Fruit fly (Drosophila melanogaster): ENCODE data around the gene Mrp4.

Mrp4 gene

dm6 chr3R:11613252-11614036, 44.4 kb downstream of the Mrp4 start (continued):
- peak; percentile 67 for TF ChIP-seq CG30403 (GFP tag; optimal IDR thresholded peaks at IDR 0.05)
- TF ChIP-seq vnd (GFP tag; IDR thresholded peaks at IDR 0.05; ENCODE audit: partially characterized antibody) = no peak
- TF ChIP-seq tx (GFP tag; optimal IDR thresholded peaks at IDR 0.05) = peak; percentile 42
- peak; percentile 56 for TF ChIP-seq Xrp1 (GFP tag; IDR thresholded peaks at IDR 0.05)
- TF ChIP-seq maf-S (GFP tag; optimal IDR thresholded peaks at IDR 0.05) = peak; percentile 18
- peak; percentile 67 for TF ChIP-seq CG18262 (tag; optimal IDR thresholded peaks at IDR 0.05)
- TF ChIP-seq Myb (GFP tag; optimal IDR thresholded peaks at IDR 0.05) = peak; percentile 82
- TF ChIP-seq CTCF (GFP tag; optimal IDR thresholded peaks at IDR 0.05) = peak; percentile 100
- TF ChIP-seq CG10654 (GFP tag; optimal IDR thresholded peaks at IDR 0.05) = peak; percentile 15
- peak in 1 of 2 experiments; percentile 64 for TF ChIP-seq insv (GFP tag; optimal IDR thresholded peaks at IDR 0.05)
- no peak for TF ChIP-seq CG1832 (GFP tag; optimal IDR thresholded peaks at IDR 0.05)
- TF ChIP-seq CG31224 (GFP tag; IDR thresholded peaks at IDR 0.05) = peak; percentile 35; the same call in 1 of the 2 replicates
- TF ChIP-seq CG32532 (GFP tag; IDR thresholded peaks at IDR 0.05) = peak; percentile 89
- TF ChIP-seq CG12744 (GFP tag; optimal IDR thresholded peaks at IDR 0.05) = peak; percentile 61
- TF ChIP-seq Ravus (GFP tag; IDR thresholded peaks at IDR 0.05) = no peak; the same call in 1 of the 2 replicates
- peak; percentile 15 for TF ChIP-seq Oli (tag; optimal IDR thresholded peaks at IDR 0.05)
- peak; percentile 85 for TF ChIP-seq CG34422 (GFP tag; IDR thresholded peaks at IDR 0.05)
- peak; percentile 29 for TF ChIP-seq CG12769 (tag; optimal IDR thresholded peaks at IDR 0.05)
- peak; percentile 49 for TF ChIP-seq D19A (tag; optimal IDR thresholded peaks at IDR 0.05)
- no peak for TF ChIP-seq Hmx (GFP tag; optimal IDR thresholded peaks at IDR 0.05)
- peak; percentile 85 for TF ChIP-seq Dp (GFP tag; optimal IDR thresholded peaks at IDR 0.05)
- peak; percentile 56; the same call in 2 of the 3 replicates for TF ChIP-seq CG11560 (tag; IDR thresholded peaks at IDR 0.05)
- TF ChIP-seq CG6854 (GFP tag; optimal IDR thresholded peaks at IDR 0.05) = no peak
- TF ChIP-seq Hand (GFP tag; optimal IDR thresholded peaks at IDR 0.05) = no peak
- peak; percentile 3 for TF ChIP-seq her (GFP tag; optimal IDR thresholded peaks at IDR 0.05)
- TF ChIP-seq Sox102F (GFP tag; optimal IDR thresholded peaks at IDR 0.05) = peak; percentile 76
- peak; percentile 24; the same call in 1 of the 2 replicates for TF ChIP-seq Awh (GFP tag; IDR thresholded peaks at IDR 0.05)
- TF ChIP-seq lbe (GFP tag; optimal IDR thresholded peaks at IDR 0.05) = no peak
- TF ChIP-seq z (GFP tag; IDR thresholded peaks at IDR 0.05) = no peak
- TF ChIP-seq sisA (GFP tag; IDR thresholded peaks at IDR 0.05) = peak; percentile 75
- TF ChIP-seq ci (GFP tag; IDR thresholded peaks at IDR 0.05) = peak; percentile 68; the same call in 2 of the 3 replicates
- peak; percentile 73 for TF ChIP-seq amos (GFP tag; IDR thresholded peaks at IDR 0.05; ENCODE audit: partially characterized antibody)
- TF ChIP-seq trem (tag; optimal IDR thresholded peaks at IDR 0.05) = peak; percentile 60
- TF ChIP-seq Sry-δ (GFP tag; optimal IDR thresholded peaks at IDR 0.05) = peak; percentile 24
- no peak for TF ChIP-seq MBD-R2 (GFP tag; IDR thresholded peaks at IDR 0.05)
- no peak for TF ChIP-seq Dref (GFP tag; IDR thresholded peaks at IDR 0.05)
- peak; percentile 87 for TF ChIP-seq CG8290 (GFP tag; optimal IDR thresholded peaks at IDR 0.05)
- TF ChIP-seq CG8290 (tag; optimal IDR thresholded peaks at IDR 0.05) = peak in 1 of 2 experiments; percentile 68
- TF ChIP-seq nerfin-1 (tag; optimal IDR thresholded peaks at IDR 0.05) = no peak
- no peak for TF ChIP-seq CG7556 (GFP tag; optimal IDR thresholded peaks at IDR 0.05)
- no peak for TF ChIP-seq CG4360 (GFP tag; IDR thresholded peaks at IDR 0.05)
- no peak for TF ChIP-seq CG2678 (tag; optimal IDR thresholded peaks at IDR 0.05)
- TF ChIP-seq eyg (GFP tag; optimal IDR thresholded peaks at IDR 0.05) = peak; percentile 40
- peak; percentile 78 for TF ChIP-seq CG1602 (GFP tag; optimal IDR thresholded peaks at IDR 0.05)
- TF ChIP-seq fu2 (GFP tag; optimal IDR thresholded peaks at IDR 0.05) = peak; percentile 26
- peak; percentile 51; the same call in 1 of the 2 replicates for TF ChIP-seq CG1024 (GFP tag; IDR thresholded peaks at IDR 0.05)
- TF ChIP-seq dpn (GFP tag; optimal IDR thresholded peaks at IDR 0.05) = peak; percentile 77 to 79
- TF ChIP-seq CG1529 (GFP tag; optimal IDR thresholded peaks at IDR 0.05) = peak; percentile 22
- no peak for TF ChIP-seq mirr (GFP tag; optimal IDR thresholded peaks at IDR 0.05)
- TF ChIP-seq CG15479 (GFP tag; optimal IDR thresholded peaks at IDR 0.05) = peak; percentile 90
- TF ChIP-seq abd-A (tag; optimal IDR thresholded peaks at IDR 0.05) = no peak
